Fruit fly (Drosophila melanogaster) S2 (cell line): Measurements from ENCODE around the gene CG6465.

ENCODE experiments used
- CG8478 ChIP-seq: fragments of >200 bp; optimal IDR thresholded peaks from 2 replicates; lab custom pipeline; 2018
- CTCF ChIP-seq, 2 experiments: fragments of >200 bp; optimal IDR thresholded peaks; 2 replicates each; lab custom pipeline; 2018

The CG6465 gene

dm6 chr3R:10656578-10656977, 20.5 kb downstream of the CG6465 start:
- TF ChIP-seq CG8478 (no peak), CTCF (optimal IDR thresholded peaks at IDR 0.05; lab: Kevin White, UChicago) (no peak)

dm6 chr3R:10655968-10656367, 21.1 kb downstream of the CG6465 start:
- TF ChIP-seq CG8478 (no peak), CTCF (optimal IDR thresholded peaks at IDR 0.05; lab: Kevin White, UChicago) (no peak)

dm6 chr3R:10654642-10655041, 22.4 kb downstream of the CG6465 start:
- no peak for TF ChIP-seq CG8478
- no peak for TF ChIP-seq CTCF (optimal IDR thresholded peaks at IDR 0.05; lab: Kevin White, UChicago)

- TF ChIP-seq CTCF (optimal IDR thresholded peaks at IDR 0.05; lab: Kevin White, UChicago) = no peak
- TF ChIP-seq CG8478 = no peak
Observed at dm6 chr3R:10650641-10651318, 26.3 kb downstream of the CG6465 start.

dm6 chr3R:10648556-10649181, 28.4 kb downstream of the CG6465 start:
- TF ChIP-seq CTCF (optimal IDR thresholded peaks at IDR 0.05; lab: Kevin White, UChicago) (no peak), CG8478 (no peak)

- TF ChIP-seq CG8478 (no peak), CTCF (optimal IDR thresholded peaks at IDR 0.05; lab: Kevin White, UChicago) (no peak)
Observed at dm6 chr3R:10647171-10647570, 29.9 kb downstream of the CG6465 start.

dm6 chr3R:10645508-10645907, 31.5 kb downstream of the CG6465 start:
- no peak for TF ChIP-seq CG8478
- no peak for TF ChIP-seq CTCF (optimal IDR thresholded peaks at IDR 0.05; lab: Kevin White, UChicago)

- TF ChIP-seq CG8478 (no peak), CTCF (optimal IDR thresholded peaks at IDR 0.05; lab: Kevin White, UChicago) (no peak)
Observed at dm6 chr3R:10643077-10643784, 33.8 kb downstream of the CG6465 start.

- TF ChIP-seq CG8478 = no peak
- no peak for TF ChIP-seq CTCF (optimal IDR thresholded peaks at IDR 0.05; lab: Kevin White, UChicago)
Observed at dm6 chr3R:10641284-10641683, 35.8 kb downstream of the CG6465 start.

dm6 chr3R:10640552-10641266, 36.3 kb downstream of the CG6465 start:
- TF ChIP-seq CG8478 (no peak), CTCF (optimal IDR thresholded peaks at IDR 0.05; lab: Kevin White, UChicago) (no peak)

dm6 chr3R:10639468-10639867, 37.6 kb downstream of the CG6465 start, which contains the start of gene hth:
TSS of gene hth (minus strand) at chr3R:10639568.
- no peak for TF ChIP-seq CTCF (optimal IDR thresholded peaks at IDR 0.05; lab: Kevin White, UChicago)
- no peak for TF ChIP-seq CG8478

- TF ChIP-seq CTCF (optimal IDR thresholded peaks at IDR 0.05; lab: Kevin White, UChicago) (no peak), CG8478 (no peak)
Observed at dm6 chr3R:10638641-10639348, 38.3 kb downstream of the CG6465 start.

- TF ChIP-seq CG8478 (no peak), CTCF (optimal IDR thresholded peaks at IDR 0.05; lab: Kevin White, UChicago) (no peak)
Observed at dm6 chr3R:10636028-10636427, 41.0 kb downstream of the CG6465 start.

dm6 chr3R:10633855-10634254, 43.2 kb downstream of the CG6465 start:
- TF ChIP-seq CTCF (optimal IDR thresholded peaks at IDR 0.05; lab: Kevin White, UChicago) (no peak), CG8478 (no peak)

dm6 chr3R:10631807-10632206, 45.2 kb downstream of the CG6465 start:
- TF ChIP-seq CG8478 (no peak), CTCF (optimal IDR thresholded peaks at IDR 0.05; lab: Kevin White, UChicago) (no peak)
